Fruit fly (Drosophila melanogaster) whole organism, embryonic: Measurements from ENCODE around the gene CG33111.

ENCODE experiments used
- Atf3 ChIP-seq: fragments of 200-800 bp; sonication (Bioruptor generic); optimal IDR thresholded peaks from 3 replicates; lab custom pipeline; 2016; ENCODE audit warnings: missing biosample characterization, missing genetic modification characterization
- CG10267 ChIP-seq: fragments of 200-800 bp; sonication (Bioruptor generic); optimal IDR thresholded peaks from 2 replicates; lab custom pipeline; 2018; ENCODE audit warnings: missing biosample characterization, mild to moderate bottlenecking, missing genetic modification characterization, moderate library complexity
- CG12071 ChIP-seq: fragments of 200-800 bp; sonication (Bioruptor generic); optimal IDR thresholded peaks from 3 replicates; lab custom pipeline; 2018; ENCODE audit warnings: missing biosample characterization, mild to moderate bottlenecking, missing genetic modification characterization
- CG12219 ChIP-seq: fragments of 200-800 bp; sonication (Bioruptor generic); optimal IDR thresholded peaks from 3 replicates; lab custom pipeline; 2018; ENCODE audit warnings: missing biosample characterization, mild to moderate bottlenecking, missing genetic modification characterization
- CG1529 ChIP-seq: fragments of 200-800 bp; sonication (Bioruptor generic); optimal IDR thresholded peaks from 3 replicates; lab custom pipeline; 2018; ENCODE audit warnings: missing biosample characterization, missing genetic modification characterization
- CG15514 ChIP-seq: fragments of 200-800 bp; sonication (Bioruptor generic); optimal IDR thresholded peaks from 3 replicates; lab custom pipeline; 2017; ENCODE audit warnings: missing biosample characterization, missing genetic modification characterization, mild to moderate bottlenecking, moderate library complexity, missing genetic modification reagents
- CG17829 ChIP-seq: fragments of 200-800 bp; optimal IDR thresholded peaks from 2 replicates; lab custom pipeline; 2019; ENCODE audit warnings: missing biosample characterization, mild to moderate bottlenecking, missing genetic modification characterization, moderate library complexity
- CG17912 ChIP-seq: fragments of 200-800 bp; sonication (Bioruptor generic); optimal IDR thresholded peaks from 2 replicates; lab custom pipeline; 2018; ENCODE audit warnings: missing biosample characterization, mild to moderate bottlenecking, missing genetic modification characterization
- CG2116 ChIP-seq: fragments of 200-800 bp; sonication (Bioruptor generic); optimal IDR thresholded peaks from 3 replicates; lab custom pipeline; 2018; ENCODE audit warnings: missing biosample characterization, mild to moderate bottlenecking, missing genetic modification characterization
- CG2129 ChIP-seq: fragments of 200-800 bp; sonication (Bioruptor generic); IDR thresholded peaks from 2 replicates; pipeline ENCODE4 v1.3.6; 2022; ENCODE audit warnings: missing biosample characterization, missing genetic modification characterization; ENCODE audit not compliant: partially characterized antibody
- CG2712 ChIP-seq: fragments of 200-800 bp; optimal IDR thresholded peaks from 3 replicates; lab custom pipeline; 2019; ENCODE audit warnings: missing biosample characterization, mild to moderate bottlenecking, missing genetic modification characterization, moderate library complexity
- CG30020 ChIP-seq: fragments of 200-800 bp; optimal IDR thresholded peaks from 2 replicates; lab custom pipeline; 2019; ENCODE audit warnings: missing biosample characterization, mild to moderate bottlenecking, missing genetic modification characterization, moderate library complexity
- CG31441 ChIP-seq: fragments of 200-800 bp; sonication (Bioruptor generic); IDR thresholded peaks from 2 replicates; pipeline ENCODE4 v1.3.6; 2022; ENCODE audit warnings: missing biosample characterization, missing genetic modification characterization
- CG3847 ChIP-seq: fragments of 200-800 bp; sonication (Bioruptor generic); IDR thresholded peaks from 2 replicates; pipeline ENCODE4 v1.3.6; 2022; ENCODE audit warnings: missing biosample characterization, missing genetic modification characterization
- CG4617 ChIP-seq: fragments of 200-800 bp; sonication (Bioruptor generic); optimal IDR thresholded peaks from 3 replicates; lab custom pipeline; 2016; ENCODE audit warnings: missing biosample characterization, missing genetic modification characterization, borderline replicate concordance
- CG5180 ChIP-seq: fragments of 200-800 bp; sonication (Bioruptor generic); optimal IDR thresholded peaks from 3 replicates; lab custom pipeline; 2017; ENCODE audit warnings: missing biosample characterization, missing genetic modification characterization, mild to moderate bottlenecking, moderate library complexity, missing genetic modification reagents
- CG7357 ChIP-seq: fragments of 200-800 bp; sonication (Bioruptor generic); IDR thresholded peaks from 3 replicates; pipeline ENCODE4 v1.3.6; 2022; ENCODE audit warnings: missing biosample characterization, missing genetic modification characterization
- CG8765 ChIP-seq: fragments of 200-800 bp; sonication (Bioruptor generic); IDR thresholded peaks from 2 replicates; pipeline ENCODE4 v1.3.6; 2022; ENCODE audit warnings: missing biosample characterization, missing genetic modification characterization
- CG8944 ChIP-seq: fragments of 200-800 bp; sonication (Bioruptor generic); optimal IDR thresholded peaks from 3 replicates; lab custom pipeline; 2016; ENCODE audit warnings: missing biosample characterization, missing genetic modification characterization
- Chrac-16 ChIP-seq: fragments of 200-800 bp; sonication (Bioruptor generic); optimal IDR thresholded peaks from 3 replicates; lab custom pipeline; 2016; ENCODE audit warnings: missing biosample characterization, missing genetic modification characterization
- Dbx ChIP-seq: fragments of 200-800 bp; sonication (Bioruptor generic); IDR thresholded peaks from 3 replicates; pipeline ENCODE4 v1.3.6; 2022; ENCODE audit warnings: missing biosample characterization, missing genetic modification characterization
- Doc2 ChIP-seq: fragments of 200-800 bp; sonication (Bioruptor generic); IDR thresholded peaks from 2 replicates; pipeline ENCODE4 v1.3.6; 2022; ENCODE audit warnings: missing biosample characterization, missing genetic modification characterization
- Dp ChIP-seq: fragments of 200-800 bp; sonication (Bioruptor generic); optimal IDR thresholded peaks from 2 replicates; lab custom pipeline; 2018; ENCODE audit warnings: missing biosample characterization, mild to moderate bottlenecking, missing genetic modification characterization, moderate library complexity
- E2f1 ChIP-seq: fragments of 200-800 bp; sonication (Bioruptor generic); IDR thresholded peaks from 2 replicates; pipeline ENCODE4 v1.3.6; 2022; ENCODE audit warnings: missing biosample characterization, missing genetic modification characterization
- Jarid2 ChIP-seq: fragments of 200-800 bp; sonication (Bioruptor generic); optimal IDR thresholded peaks from 3 replicates; lab custom pipeline; 2017; ENCODE audit warnings: mild to moderate bottlenecking, missing biosample characterization, missing genetic modification reagents, missing genetic modification characterization
- MBD-R2 ChIP-seq: fragments of 200-800 bp; sonication (Bioruptor generic); IDR thresholded peaks from 2 replicates; pipeline ENCODE4 v1.3.6; 2022; ENCODE audit warnings: missing biosample characterization, missing genetic modification characterization
- Mrtf ChIP-seq: fragments of 200-800 bp; sonication (Bioruptor generic); IDR thresholded peaks from 3 replicates; pipeline ENCODE4 v1.3.6; 2022; ENCODE audit warnings: missing biosample characterization, missing genetic modification characterization
- Nf-YC ChIP-seq: fragments of 200-800 bp; optimal IDR thresholded peaks from 3 replicates; lab custom pipeline; 2019; ENCODE audit warnings: missing biosample characterization, mild to moderate bottlenecking, missing genetic modification characterization, moderate library complexity
- Oaz ChIP-seq: fragments of 200-800 bp; sonication (Bioruptor generic); IDR thresholded peaks from 2 replicates; pipeline ENCODE4 v1.3.6; 2022; ENCODE audit warnings: missing biosample characterization, missing genetic modification characterization
- Stat92E ChIP-seq, 3 experiments: fragments of >200 bp in 2 of 3; fragments of 200-800 bp in 1 of 3; sonication (Bioruptor generic) in 1 of 3; optimal IDR thresholded peaks; 2 replicates each; lab custom pipeline; 2017 to 2019; ENCODE audit warnings: missing biosample characterization in 3 of 3, missing genetic modification characterization in 3 of 3, mild to moderate bottlenecking in 1 of 3, moderate library complexity in 1 of 3
- abd-A ChIP-seq: fragments of 200-800 bp; sonication (Bioruptor generic); optimal IDR thresholded peaks from 3 replicates; lab custom pipeline; 2019; ENCODE audit warnings: missing biosample characterization, mild to moderate bottlenecking, missing genetic modification characterization, moderate library complexity
- bbx ChIP-seq: fragments of 200-800 bp; sonication (Bioruptor generic); IDR thresholded peaks from 2 replicates; pipeline ENCODE4 v1.3.6; 2022; ENCODE audit warnings: missing biosample characterization, missing genetic modification characterization; ENCODE audit not compliant: partially characterized antibody
- bcd ChIP-seq: fragments of 200-800 bp; sonication (Bioruptor generic); optimal IDR thresholded peaks from 2 replicates; lab custom pipeline; 2017; ENCODE audit warnings: missing biosample characterization, mild to moderate bottlenecking, missing genetic modification characterization
- dpn ChIP-seq, 2 experiments: fragments of 200-800 bp; sonication (Bioruptor generic); optimal IDR thresholded peaks; 3 replicates each; lab custom pipeline; 2016; ENCODE audit warnings: missing biosample characterization in 2 of 2, missing genetic modification characterization in 2 of 2
- eyg ChIP-seq: fragments of 200-800 bp; sonication (Bioruptor generic); optimal IDR thresholded peaks from 3 replicates; lab custom pipeline; 2016; ENCODE audit warnings: missing biosample characterization, missing genetic modification characterization
- fd102C ChIP-seq: fragments of 200-800 bp; sonication (Bioruptor generic); optimal IDR thresholded peaks from 2 replicates; lab custom pipeline; 2018; ENCODE audit warnings: missing biosample characterization, mild to moderate bottlenecking, missing genetic modification characterization, moderate library complexity
- fu2 ChIP-seq: fragments of 200-800 bp; sonication (Bioruptor generic); optimal IDR thresholded peaks from 2 replicates; lab custom pipeline; 2016; ENCODE audit warnings: missing biosample characterization, missing genetic modification characterization
- gcm2 ChIP-seq: fragments of 200-800 bp; sonication (Bioruptor generic); optimal IDR thresholded peaks from 2 replicates; lab custom pipeline; 2016; ENCODE audit warnings: missing biosample characterization, missing genetic modification characterization
- gfzf ChIP-seq: fragments of 200-800 bp; sonication (Bioruptor generic); optimal IDR thresholded peaks from 2 replicates; lab custom pipeline; 2016; ENCODE audit warnings: missing biosample characterization, mild to moderate bottlenecking, missing genetic modification characterization, moderate library complexity
- gro ChIP-seq: fragments of 200-800 bp; sonication (Bioruptor generic); optimal IDR thresholded peaks from 2 replicates; lab custom pipeline; 2016; ENCODE audit warnings: missing biosample characterization, missing genetic modification characterization
- ham ChIP-seq: fragments of 200-800 bp; sonication (Bioruptor generic); IDR thresholded peaks from 2 replicates; pipeline ENCODE4 v1.3.6; 2022; ENCODE audit warnings: missing biosample characterization, missing genetic modification characterization
- lmd ChIP-seq: fragments of 200-800 bp; sonication (Bioruptor generic); IDR thresholded peaks from 2 replicates; pipeline ENCODE4 v1.3.6; 2022; ENCODE audit warnings: missing biosample characterization, missing genetic modification characterization
- mirr ChIP-seq: fragments of 200-800 bp; sonication (Bioruptor generic); optimal IDR thresholded peaks from 3 replicates; lab custom pipeline; 2018; ENCODE audit warnings: missing biosample characterization, mild to moderate bottlenecking, missing genetic modification characterization
- nerfin-2 ChIP-seq: fragments of 200-800 bp; sonication (Bioruptor generic); IDR thresholded peaks from 2 replicates; pipeline ENCODE4 v1.3.6; 2022; ENCODE audit warnings: missing biosample characterization, missing genetic modification characterization; ENCODE audit not compliant: partially characterized antibody
- otp ChIP-seq: fragments of 200-800 bp; sonication (Bioruptor generic); IDR thresholded peaks from 3 replicates; pipeline ENCODE4, ENCODE4 v1.3.6; 2022; ENCODE audit warnings: missing biosample characterization, missing genetic modification characterization
- pzg ChIP-seq: fragments of 200-800 bp; sonication (Bioruptor generic); optimal IDR thresholded peaks from 3 replicates; lab custom pipeline; 2018; ENCODE audit warnings: missing biosample characterization, mild to moderate bottlenecking, missing genetic modification characterization, moderate library complexity
- sob ChIP-seq: fragments of 200-800 bp; sonication (Bioruptor generic); IDR thresholded peaks from 2 replicates; pipeline ENCODE4 v1.3.6; 2022; ENCODE audit warnings: missing biosample characterization, missing genetic modification characterization
- sr ChIP-seq: fragments of 200-800 bp; sonication (Bioruptor generic); IDR thresholded peaks from 3 replicates; pipeline ENCODE4 v1.3.6; 2022; ENCODE audit warnings: missing biosample characterization, missing genetic modification characterization
- tna ChIP-seq: fragments of 200-800 bp; sonication (Bioruptor generic); IDR thresholded peaks from 2 replicates; pipeline ENCODE4 v1.3.6; 2022; ENCODE audit warnings: missing biosample characterization, missing genetic modification characterization; ENCODE audit not compliant: partially characterized antibody
- usp ChIP-seq: fragments of >200 bp; optimal IDR thresholded peaks from 2 replicates; lab custom pipeline; 2017; ENCODE audit warnings: missing biosample characterization, missing genetic modification characterization
- zfh2 ChIP-seq: fragments of 200-800 bp; sonication (Bioruptor generic); optimal IDR thresholded peaks from 2 replicates; lab custom pipeline; 2016; ENCODE audit warnings: missing biosample characterization, missing genetic modification characterization

The CG33111 gene

dm6 chr3R:23763015-23763414 is 56.0 kb downstream of the CG33111 start, which contains the start of gene udt (continued):
- TF ChIP-seq dpn (GFP tag; optimal IDR thresholded peaks at IDR 0.05; lab: Kevin White, UChicago) (peak in 1 of 2 experiments; percentile 13), otp (GFP tag; lab: Robert Waterston, UW) (no peak), CG7357 (GFP tag; lab: Robert Waterston, UW) (no peak), CG1529 (GFP tag; lab: Kevin White, UChicago) (no peak), fd102C (GFP tag; lab: Kevin White, UChicago) (no peak), CG2116 (GFP tag; lab: Kevin White, UChicago) (peak; percentile 19), Chrac-16 (GFP tag; lab: Kevin White, UChicago) (no peak), gcm2 (GFP tag; lab: Kevin White, UChicago) (no peak), fu2 (GFP tag; lab: Kevin White, UChicago) (no peak), Dbx (no peak), Stat92E (GFP tag; optimal IDR thresholded peaks at IDR 0.05; lab: Kevin White, UChicago) (no peak), Mrtf (GFP tag; lab: Robert Waterston, UW) (no peak), Atf3 (GFP tag; lab: Kevin White, UChicago) (no peak), CG5180 (GFP tag; lab: Kevin White, UChicago) (no peak), CG17912 (GFP tag; lab: Kevin White, UChicago) (no peak), sob (GFP tag; lab: Robert Waterston, UW) (no peak), bcd (GFP tag; lab: Kevin White, UChicago) (peak; percentile 66), Nf-YC (tag; lab: Kevin White, UChicago) (no peak), CG8944 (GFP tag; lab: Kevin White, UChicago) (no peak), ham (no peak), CG2712 (peak; percentile 13), mirr (GFP tag; lab: Kevin White, UChicago) (no peak), eyg (GFP tag; lab: Kevin White, UChicago) (no peak), tna (GFP tag; lab: Robert Waterston, UW) (0 out of 2 replicates have a peak, but pooled peaks have one; percentile 10), Dp (GFP tag; lab: Kevin White, UChicago) (peak; percentile 27), CG17829 (tag; lab: Kevin White, UChicago) (no peak), pzg (GFP tag; lab: Kevin White, UChicago) (peak; percentile 42), CG30020 (no peak), Jarid2 (GFP tag; lab: Kevin White, UChicago) (no peak), zfh2 (no peak), Oaz (no peak), CG4617 (GFP tag; lab: Kevin White, UChicago) (peak; percentile 58), MBD-R2 (GFP tag; lab: Robert Waterston, UW) (peak; percentile 32; the same call in 1 of the 2 replicates), CG8765 (GFP tag; lab: Robert Waterston, UW) (no peak), CG10267 (peak; percentile 94), E2f1 (GFP tag; lab: Robert Waterston, UW) (no peak), nerfin-2 (GFP tag; lab: Robert Waterston, UW) (no peak), CG12071 (GFP tag; lab: Kevin White, UChicago) (no peak), gfzf (no peak), lmd (no peak), Doc2 (GFP tag; lab: Robert Waterston, UW) (no peak), gro (GFP tag; lab: Kevin White, UChicago) (no peak), bbx (GFP tag; lab: Robert Waterston, UW) (peak; percentile 20; the same call in 1 of the 2 replicates), CG12219 (GFP tag; lab: Kevin White, UChicago) (no peak), CG15514 (GFP tag; lab: Kevin White, UChicago) (peak; percentile 55), CG2129 (GFP tag; lab: Robert Waterston, UW) (no peak), CG3847 (no peak), CG31441 (GFP tag; lab: Robert Waterston, UW) (no peak), sr (GFP tag; lab: Robert Waterston, UW) (no peak), usp (no peak), abd-A (no peak)
